Worm (Caenorhabditis elegans): ENCODE measurements around the gene mdt-9.

The mdt-9 gene

DNA sequence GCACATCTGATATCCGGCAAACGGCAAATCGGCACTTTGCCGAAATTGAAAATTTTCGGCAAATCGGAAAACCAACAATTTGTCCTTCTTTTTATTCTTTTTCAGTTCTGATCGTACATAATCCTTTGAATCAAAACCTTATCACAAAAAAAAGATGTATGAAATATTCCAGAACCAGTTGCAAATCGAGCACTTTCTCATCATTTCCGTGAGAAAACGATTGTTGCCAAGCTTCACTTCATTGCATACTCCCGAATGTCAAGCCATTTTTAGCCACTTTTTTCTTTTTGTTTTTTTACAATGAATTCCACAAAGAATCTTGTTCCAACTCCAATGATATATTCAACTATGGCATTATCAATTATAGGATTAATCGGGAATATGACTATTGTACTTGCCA, 21.3 kb upstream of the mdt-9 start, which contains the start of gene srsx-25:
srsx-25 (plus strand) TSS at position 301 of the 400 bp plus-strand sequence.
- TF ChIP-seq cog-1 (tag; optimal IDR thresholded peaks at IDR 0.05) = no peak
- TF ChIP-seq T22C8.4 (GFP tag; IDR thresholded peaks at IDR 0.05) = no peak
- TF ChIP-seq med-1 (GFP tag; optimal IDR thresholded peaks at IDR 0.05; ENCODE audit: insufficient read depth) = no peak
- no peak for TF ChIP-seq flt-1 (GFP tag; IDR thresholded peaks at IDR 0.05)
- TF ChIP-seq ztf-23 (GFP tag; IDR thresholded peaks at IDR 0.05) = no peak
- no peak for TF ChIP-seq ref-1 (GFP tag; conservative IDR thresholded peaks at IDR 0.05)
- no peak for TF ChIP-seq ztf-29 (GFP tag; IDR thresholded peaks at IDR 0.05)
- no peak for TF ChIP-seq klf-2 (GFP tag; conservative IDR thresholded peaks at IDR 0.05)

- no peak for TF ChIP-seq tab-1 (GFP tag; IDR thresholded peaks at IDR 0.05)
These were observed 16.9 kb upstream of the mdt-9 start, which contains the start of gene agt-1 for ce11 chrIV:13369120-13369842. Gene agt-1 (minus strand): TSS chrIV:13369412.

DNA sequence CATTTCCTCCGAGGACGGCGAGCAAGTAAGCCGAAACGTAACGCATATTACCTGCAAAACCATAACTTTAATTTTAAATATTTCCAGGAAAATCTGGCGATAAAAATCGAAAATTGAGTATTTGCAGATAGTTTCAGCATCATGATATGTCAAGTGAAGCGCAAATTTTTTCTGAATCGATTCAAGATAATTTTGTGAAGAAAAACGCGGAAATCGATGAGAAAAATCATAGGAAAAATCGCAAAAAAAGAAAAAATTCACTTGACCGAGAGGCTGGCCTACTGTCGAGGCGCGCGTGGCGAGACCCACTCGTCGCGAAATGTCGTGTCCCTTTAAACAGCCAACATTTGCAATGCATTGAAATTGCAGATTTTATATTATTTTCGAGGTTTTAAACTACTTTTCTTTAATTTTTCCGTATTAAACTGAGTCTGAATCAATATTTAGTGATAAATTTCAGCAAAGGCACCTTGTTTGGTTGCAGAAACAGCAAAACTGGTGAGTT, 15.9 kb upstream of the mdt-9 start, which contains the start of the genes rla-2, popl-7 and Y62E10A.24:
rla-2 (minus strand) TSS at position 51 of the 505 bp plus-strand sequence.
popl-7 (plus strand) TSS at position 455 of the 505 bp plus-strand sequence.
Y62E10A.24 (plus strand) TSS at position 476 of the 505 bp plus-strand sequence.
- no peak for TF ChIP-seq flt-1 (GFP tag; IDR thresholded peaks at IDR 0.05)
- TF ChIP-seq klf-2 (GFP tag; conservative IDR thresholded peaks at IDR 0.05) = no peak
- no peak for TF ChIP-seq T22C8.4 (GFP tag; IDR thresholded peaks at IDR 0.05)

ce11 chrIV:13371699-13372098, 14.5 kb upstream of the mdt-9 start, which contains the start of gene Y62E10A.6:
Gene Y62E10A.6 (plus strand): TSS chrIV:13371999.
- TF ChIP-seq tab-1 (GFP tag; IDR thresholded peaks at IDR 0.05) (no peak), flt-1 (GFP tag; IDR thresholded peaks at IDR 0.05) (no peak), ztf-23 (GFP tag; IDR thresholded peaks at IDR 0.05) (no peak), klf-2 (GFP tag; conservative IDR thresholded peaks at IDR 0.05) (no peak), med-1 (GFP tag; optimal IDR thresholded peaks at IDR 0.05; ENCODE audit: insufficient read depth) (no peak), ref-1 (GFP tag; conservative IDR thresholded peaks at IDR 0.05) (no peak), cog-1 (tag; optimal IDR thresholded peaks at IDR 0.05) (no peak), T22C8.4 (GFP tag; IDR thresholded peaks at IDR 0.05) (no peak), ztf-29 (GFP tag; IDR thresholded peaks at IDR 0.05) (no peak)

DNA sequence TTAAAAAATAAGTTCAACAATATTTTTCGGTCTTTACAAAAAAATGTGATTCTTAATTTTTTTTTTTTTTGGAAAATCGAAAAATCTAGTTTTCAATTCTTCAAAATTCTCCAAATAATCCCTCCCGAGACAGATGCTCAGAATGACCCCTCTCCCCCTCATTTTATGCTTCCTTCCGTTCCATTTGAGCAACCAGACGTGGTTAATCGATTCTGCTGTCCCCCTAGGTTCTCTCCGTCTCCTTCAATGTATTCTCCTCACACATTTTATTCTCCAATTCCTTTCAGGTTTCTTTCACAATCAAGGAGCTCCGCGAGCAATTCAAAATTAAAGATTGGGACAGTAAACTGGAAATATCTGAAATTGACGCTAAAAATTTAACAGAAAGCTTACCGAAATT, 11.3 kb upstream of the mdt-9 start:
- TF ChIP-seq ztf-23 (GFP tag; IDR thresholded peaks at IDR 0.05) (no peak), cog-1 (tag; optimal IDR thresholded peaks at IDR 0.05) (no peak), tab-1 (GFP tag; IDR thresholded peaks at IDR 0.05) (no peak), T22C8.4 (GFP tag; IDR thresholded peaks at IDR 0.05) (peak; percentile 55), klf-2 (GFP tag; conservative IDR thresholded peaks at IDR 0.05) (no peak), ztf-29 (GFP tag; IDR thresholded peaks at IDR 0.05) (no peak), med-1 (GFP tag; optimal IDR thresholded peaks at IDR 0.05; ENCODE audit: insufficient read depth) (no peak), ref-1 (GFP tag; conservative IDR thresholded peaks at IDR 0.05) (no peak)

DNA sequence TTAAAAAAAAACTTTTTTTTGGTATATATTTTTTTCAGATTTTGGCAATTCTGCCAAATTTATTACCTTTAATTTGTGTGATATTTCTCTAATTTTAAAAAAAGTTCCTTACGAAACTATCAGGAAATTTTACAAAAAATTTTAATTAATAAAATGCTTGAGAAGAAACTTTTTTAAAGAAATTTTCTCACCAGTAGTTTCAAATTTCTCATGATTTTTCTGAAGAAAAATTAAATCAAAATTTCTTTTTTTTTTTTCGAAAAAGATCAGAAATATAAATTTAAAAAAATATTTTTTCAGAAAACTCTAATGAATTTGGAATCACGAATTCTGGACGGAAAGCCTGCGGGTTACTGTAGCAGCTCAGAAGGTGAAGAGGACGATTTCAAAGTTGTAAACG, 8.5 kb upstream of the mdt-9 start, which contains the start of gene mau-8:
mau-8 (plus strand) TSS at position 301 of the 400 bp plus-strand sequence.
- TF ChIP-seq T22C8.4 (GFP tag; IDR thresholded peaks at IDR 0.05) = no peak
- no peak for TF ChIP-seq klf-2 (GFP tag; conservative IDR thresholded peaks at IDR 0.05)
- TF ChIP-seq ref-1 (GFP tag; conservative IDR thresholded peaks at IDR 0.05) = no peak
- no peak for TF ChIP-seq cog-1 (tag; optimal IDR thresholded peaks at IDR 0.05)
- TF ChIP-seq tab-1 (GFP tag; IDR thresholded peaks at IDR 0.05) = no peak
- no peak for TF ChIP-seq flt-1 (GFP tag; IDR thresholded peaks at IDR 0.05)
- no peak for TF ChIP-seq med-1 (GFP tag; optimal IDR thresholded peaks at IDR 0.05; ENCODE audit: insufficient read depth)
- no peak for TF ChIP-seq ztf-23 (GFP tag; IDR thresholded peaks at IDR 0.05)
- TF ChIP-seq ztf-29 (GFP tag; IDR thresholded peaks at IDR 0.05) = no peak

DNA sequence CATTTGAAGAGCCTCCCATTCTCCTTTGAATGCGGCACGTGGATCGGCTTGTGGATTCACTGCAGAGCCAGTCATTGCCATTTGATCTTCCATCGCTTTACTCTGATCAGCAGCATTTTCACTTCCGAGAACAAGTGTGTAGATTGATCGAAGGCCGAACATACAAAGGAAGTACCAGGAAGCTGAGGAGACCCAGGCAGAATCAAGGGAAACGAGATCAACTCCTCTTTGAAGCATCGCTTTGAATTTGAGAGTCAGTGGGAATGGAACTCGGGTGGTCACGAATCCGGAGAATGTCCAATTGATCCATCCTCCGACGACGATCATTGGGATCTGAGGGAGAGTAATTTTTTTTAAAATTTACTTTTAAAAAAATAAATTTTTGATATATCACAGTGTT, 5.7 kb upstream of the mdt-9 start:
- no peak for TF ChIP-seq klf-2 (GFP tag; conservative IDR thresholded peaks at IDR 0.05)
- no peak for TF ChIP-seq tab-1 (GFP tag; IDR thresholded peaks at IDR 0.05)
- TF ChIP-seq ref-1 (GFP tag; conservative IDR thresholded peaks at IDR 0.05) = no peak
- no peak for TF ChIP-seq flt-1 (GFP tag; IDR thresholded peaks at IDR 0.05)
- no peak for TF ChIP-seq med-1 (GFP tag; optimal IDR thresholded peaks at IDR 0.05; ENCODE audit: insufficient read depth)
- no peak for TF ChIP-seq ztf-29 (GFP tag; IDR thresholded peaks at IDR 0.05)
- no peak for TF ChIP-seq cog-1 (tag; optimal IDR thresholded peaks at IDR 0.05)
- TF ChIP-seq ztf-23 (GFP tag; IDR thresholded peaks at IDR 0.05) = no peak
- TF ChIP-seq T22C8.4 (GFP tag; IDR thresholded peaks at IDR 0.05) = no peak

- TF ChIP-seq klf-2 (GFP tag; conservative IDR thresholded peaks at IDR 0.05) = no peak
- TF ChIP-seq flt-1 (GFP tag; IDR thresholded peaks at IDR 0.05) = no peak
- no peak for TF ChIP-seq tab-1 (GFP tag; IDR thresholded peaks at IDR 0.05)
- no peak for TF ChIP-seq ref-1 (GFP tag; conservative IDR thresholded peaks at IDR 0.05)
- TF ChIP-seq cog-1 (tag; optimal IDR thresholded peaks at IDR 0.05) = no peak
- no peak for TF ChIP-seq ztf-29 (GFP tag; IDR thresholded peaks at IDR 0.05)
- TF ChIP-seq med-1 (GFP tag; optimal IDR thresholded peaks at IDR 0.05; ENCODE audit: insufficient read depth) = no peak
- TF ChIP-seq ztf-23 (GFP tag; IDR thresholded peaks at IDR 0.05) = no peak
- no peak for TF ChIP-seq T22C8.4 (GFP tag; IDR thresholded peaks at IDR 0.05)
These were observed 4.4 kb upstream of the mdt-9 start, which contains the start of gene emc-3 for ce11 chrIV:13381823-13382222. Gene emc-3 (minus strand): TSS chrIV:13381923.

- no peak for TF ChIP-seq ref-1 (GFP tag; conservative IDR thresholded peaks at IDR 0.05)
- TF ChIP-seq klf-2 (GFP tag; conservative IDR thresholded peaks at IDR 0.05) = no peak
- no peak for TF ChIP-seq tab-1 (GFP tag; IDR thresholded peaks at IDR 0.05)
- TF ChIP-seq ztf-29 (GFP tag; IDR thresholded peaks at IDR 0.05) = no peak
- no peak for TF ChIP-seq ztf-23 (GFP tag; IDR thresholded peaks at IDR 0.05)
- no peak for TF ChIP-seq cog-1 (tag; optimal IDR thresholded peaks at IDR 0.05)
- TF ChIP-seq T22C8.4 (GFP tag; IDR thresholded peaks at IDR 0.05) = no peak
- TF ChIP-seq med-1 (GFP tag; optimal IDR thresholded peaks at IDR 0.05; ENCODE audit: insufficient read depth) = no peak
- no peak for TF ChIP-seq flt-1 (GFP tag; IDR thresholded peaks at IDR 0.05)
These were observed 2.3 kb upstream of the mdt-9 start, which contains the start of gene rab-19 for ce11 chrIV:13383763-13384436. Gene rab-19 (minus strand): TSS chrIV:13384386.
